Worm (Caenorhabditis elegans): Measurements from ENCODE around the gene dhs-11.

- TF ChIP-seq jun-1 (tag; optimal IDR thresholded peaks at IDR 0.05) (no peak), skn-1 (tag; optimal IDR thresholded peaks at IDR 0.05) (no peak)
Measured at ce11 chrIII:10636493-10637031, 6.1 kb downstream of the dhs-11 start.

All from whole organism, L3 larva.